Worm (Caenorhabditis elegans) whole organism, L2 larva: ENCODE data around the gene sur-5.

ENCODE experiments used
- C34F6.9 ChIP-seq: fragments of 150-350 bp; optimal IDR thresholded peaks from 2 replicates; lab custom pipeline; 2014; ENCODE audit warnings: missing biosample characterization, missing genetic modification characterization
- F13H6.1 ChIP-seq: sonication (generic microtip); optimal IDR thresholded peaks from 2 replicates; lab custom pipeline; 2016; ENCODE audit warnings: missing genetic modification characterization, missing compliant biosample characterization
- R02D3.7 ChIP-seq: fragments of 150-350 bp; optimal IDR thresholded peaks from 2 replicates; lab custom pipeline; 2014; ENCODE audit warnings: missing biosample characterization, missing genetic modification characterization
- Y55F3AM.14 ChIP-seq: fragments of 200-800 bp; sonication (Bioruptor generic); optimal IDR thresholded peaks from 2 replicates; lab custom pipeline; 2018; ENCODE audit warnings: mild to moderate bottlenecking, missing genetic modification characterization, missing compliant biosample characterization
- ZK546.5 ChIP-seq: sonication (generic microtip); optimal IDR thresholded peaks from 2 replicates; lab custom pipeline; 2017; ENCODE audit warnings: missing biosample characterization, missing genetic modification characterization
- alr-1 ChIP-seq: fragments of 150-350 bp; optimal IDR thresholded peaks from 2 replicates; lab custom pipeline; 2014; ENCODE audit warnings: missing biosample characterization, missing genetic modification characterization
- aly-2 ChIP-seq: fragments of 150-350 bp; optimal IDR thresholded peaks from 2 replicates; lab custom pipeline; 2014; ENCODE audit warnings: missing biosample characterization, missing genetic modification characterization
- ama-1 ChIP-seq: fragments of 150-350 bp; optimal IDR thresholded peaks from 2 replicates; lab custom pipeline; 2018; ENCODE audit warnings: inconsistent platforms
- blmp-1 ChIP-seq: sonication (generic microtip); optimal IDR thresholded peaks from 2 replicates; lab custom pipeline; 2017; ENCODE audit warnings: missing genetic modification characterization, mild to moderate bottlenecking, missing compliant biosample characterization, antibody characterized with exemption, moderate library complexity; ENCODE audit not compliant: insufficient read depth
- ceh-16 ChIP-seq: fragments of 150-350 bp; optimal IDR thresholded peaks from 2 replicates; lab custom pipeline; 2014; ENCODE audit warnings: missing biosample characterization, missing genetic modification characterization
- ceh-82 ChIP-seq: fragments of 150-350 bp; optimal IDR thresholded peaks from 2 replicates; lab custom pipeline; 2014; ENCODE audit warnings: missing biosample characterization, missing genetic modification characterization
- crh-2 ChIP-seq: sonication (generic microtip); optimal IDR thresholded peaks from 2 replicates; lab custom pipeline; 2017; ENCODE audit warnings: missing biosample characterization, missing genetic modification characterization
- dmd-4 ChIP-seq: sonication (generic microtip); optimal IDR thresholded peaks from 2 replicates; lab custom pipeline; 2017; ENCODE audit warnings: missing biosample characterization, missing genetic modification characterization
- egl-27 ChIP-seq: sonication (generic microtip); optimal IDR thresholded peaks from 3 replicates; lab custom pipeline; 2017; ENCODE audit warnings: missing biosample characterization, missing genetic modification reagents, missing genetic modification characterization
- elt-1 ChIP-seq: fragments of 150-350 bp; optimal IDR thresholded peaks from 2 replicates; lab custom pipeline; 2014; ENCODE audit warnings: missing biosample characterization, missing genetic modification characterization
- elt-3 ChIP-seq: sonication (generic microtip); optimal IDR thresholded peaks from 2 replicates; lab custom pipeline; 2017; ENCODE audit warnings: missing biosample characterization, missing genetic modification characterization
- fos-1 ChIP-seq: fragments of 150-350 bp; optimal IDR thresholded peaks from 2 replicates; lab custom pipeline; 2014; ENCODE audit warnings: missing biosample characterization, missing genetic modification characterization
- gmeb-1 ChIP-seq: fragments of 150-350 bp; optimal IDR thresholded peaks from 2 replicates; lab custom pipeline; 2014; ENCODE audit warnings: missing biosample characterization, missing genetic modification characterization
- lin-11 ChIP-seq: fragments of 150-350 bp; sonication (generic microtip); optimal IDR thresholded peaks from 2 replicates; lab custom pipeline; 2014; ENCODE audit warnings: missing biosample characterization, missing genetic modification characterization, inconsistent platforms, mixed read lengths
- lin-13 ChIP-seq: fragments of 150-350 bp; optimal IDR thresholded peaks from 2 replicates; lab custom pipeline; 2014; ENCODE audit warnings: missing biosample characterization, missing genetic modification reagents, missing genetic modification characterization
- lin-39 ChIP-seq: fragments of 150-350 bp; optimal IDR thresholded peaks from 2 replicates; lab custom pipeline; 2014; ENCODE audit warnings: missing biosample characterization, missing genetic modification reagents, missing genetic modification characterization
- lsy-2 ChIP-seq, 2 experiments: fragments of 150-350 bp in 1 of 2; sonication (generic microtip) in 1 of 2; optimal IDR thresholded peaks; 2 replicates each; lab custom pipeline; 2014 to 2017; ENCODE audit warnings: missing biosample characterization in 2 of 2, missing genetic modification characterization in 2 of 2
- mab-5 ChIP-seq: fragments of 150-350 bp; optimal IDR thresholded peaks from 2 replicates; lab custom pipeline; 2014; ENCODE audit warnings: missing biosample characterization, missing genetic modification characterization
- mbf-1 ChIP-seq: sonication (generic microtip); optimal IDR thresholded peaks from 2 replicates; lab custom pipeline; 2017; ENCODE audit warnings: missing biosample characterization, missing genetic modification characterization
- mdl-1 ChIP-seq, 2 experiments: fragments of 150-350 bp in 1 of 2; sonication (generic microtip) in 1 of 2; optimal IDR thresholded peaks; 2 replicates each; lab custom pipeline; 2017; ENCODE audit warnings: missing biosample characterization in 2 of 2, missing genetic modification characterization in 2 of 2
- nhr-10 ChIP-seq: sonication (generic microtip); optimal IDR thresholded peaks from 2 replicates; lab custom pipeline; 2017; ENCODE audit warnings: missing biosample characterization, missing genetic modification characterization
- nhr-11 ChIP-seq: fragments of 150-350 bp; optimal IDR thresholded peaks from 2 replicates; lab custom pipeline; 2014; ENCODE audit warnings: missing biosample characterization, missing genetic modification characterization
- nhr-12 ChIP-seq: fragments of 150-350 bp; optimal IDR thresholded peaks from 2 replicates; lab custom pipeline; 2014; ENCODE audit warnings: missing biosample characterization, missing genetic modification characterization
- nhr-129 ChIP-seq: fragments of 150-350 bp; optimal IDR thresholded peaks from 2 replicates; lab custom pipeline; 2014; ENCODE audit warnings: missing biosample characterization, missing genetic modification characterization
- nhr-21 ChIP-seq: fragments of 150-350 bp; optimal IDR thresholded peaks from 2 replicates; lab custom pipeline; 2014; ENCODE audit warnings: missing biosample characterization, missing genetic modification characterization
- nhr-23 ChIP-seq: fragments of 150-350 bp; optimal IDR thresholded peaks from 2 replicates; lab custom pipeline; 2014; ENCODE audit warnings: missing biosample characterization, missing genetic modification reagents, missing genetic modification characterization
- nhr-237 ChIP-seq: fragments of 150-350 bp; optimal IDR thresholded peaks from 2 replicates; lab custom pipeline; 2014; ENCODE audit warnings: missing biosample characterization, missing genetic modification characterization
- nhr-25 ChIP-seq: fragments of 150-350 bp; sonication (generic microtip); optimal IDR thresholded peaks from 3 replicates; lab custom pipeline; 2014; ENCODE audit warnings: missing biosample characterization, missing genetic modification characterization
- nhr-6 ChIP-seq: fragments of 150-350 bp; optimal IDR thresholded peaks from 2 replicates; lab custom pipeline; 2014; ENCODE audit warnings: missing biosample characterization, missing genetic modification characterization
- nhr-77 ChIP-seq: fragments of 150-350 bp; optimal IDR thresholded peaks from 2 replicates; lab custom pipeline; 2014; ENCODE audit warnings: missing biosample characterization, missing genetic modification characterization
- peb-1 ChIP-seq: fragments of 150-350 bp; optimal IDR thresholded peaks from 2 replicates; lab custom pipeline; 2014; ENCODE audit warnings: missing biosample characterization, missing genetic modification characterization
- sem-4 ChIP-seq: fragments of 150-350 bp; optimal IDR thresholded peaks from 2 replicates; lab custom pipeline; 2014; ENCODE audit warnings: missing biosample characterization, missing genetic modification reagents, missing genetic modification characterization
- skn-1 ChIP-seq: sonication (generic microtip); optimal IDR thresholded peaks from 2 replicates; lab custom pipeline; 2017; ENCODE audit warnings: missing biosample characterization, missing genetic modification characterization
- sma-3 ChIP-seq: sonication (generic microtip); optimal IDR thresholded peaks from 2 replicates; lab custom pipeline; 2016; ENCODE audit warnings: missing genetic modification reagents, missing genetic modification characterization, missing compliant biosample characterization
- sma-9 ChIP-seq, 2 experiments: fragments of 150-350 bp in 1 of 2; sonication (generic microtip) in 1 of 2; optimal IDR thresholded peaks; 2 replicates each; lab custom pipeline; 2014 to 2016; ENCODE audit warnings: missing genetic modification characterization in 2 of 2, mild to moderate bottlenecking in 1 of 2, missing biosample characterization in 1 of 2, missing compliant biosample characterization in 1 of 2, missing genetic modification reagents in 1 of 2, moderate library complexity in 1 of 2
- snpc-4 ChIP-seq: fragments of 150-350 bp; optimal IDR thresholded peaks from 2 replicates; lab custom pipeline; 2014; ENCODE audit warnings: missing biosample characterization, missing genetic modification characterization
- unc-39 ChIP-seq: fragments of 150-350 bp; optimal IDR thresholded peaks from 2 replicates; lab custom pipeline; 2014; ENCODE audit warnings: missing biosample characterization, missing genetic modification characterization
- unc-55 ChIP-seq: fragments of 150-350 bp; sonication (generic microtip); optimal IDR thresholded peaks from 3 replicates; lab custom pipeline; 2014; ENCODE audit warnings: missing biosample characterization, missing genetic modification reagents, missing genetic modification characterization
- zag-1 ChIP-seq: fragments of 150-350 bp; optimal IDR thresholded peaks from 2 replicates; lab custom pipeline; 2014; ENCODE audit warnings: missing biosample characterization, missing genetic modification characterization
- ztf-1 ChIP-seq: fragments of 200-800 bp; sonication (Bioruptor generic); conservative IDR thresholded peaks from 2 replicates; pipeline ENCODE4 v1.3.6; 2022; ENCODE audit warnings: missing genetic modification characterization, missing compliant biosample characterization
- ztf-11 ChIP-seq: sonication (generic microtip); optimal IDR thresholded peaks from 2 replicates; lab custom pipeline; 2017; ENCODE audit warnings: missing biosample characterization, missing genetic modification characterization
- ztf-4 ChIP-seq: fragments of 150-350 bp; optimal IDR thresholded peaks from 2 replicates; lab custom pipeline; 2014; ENCODE audit warnings: missing biosample characterization, missing genetic modification characterization

sur-5 gene

ce11 chrX:7340915-7341559 is 35.7 kb upstream of the sur-5 start, which contains the start of gene C07D8.6 (continued):
- peak in 1 of 2 experiments; percentile 9 for TF ChIP-seq mdl-1 (tag; optimal IDR thresholded peaks at IDR 0.05; lab: Kevin White, UChicago)
- TF ChIP-seq, all 48 proteins: peak for 10

ce11 chrX:7340394-7340793 is 35.0 kb upstream of the sur-5 start:
- peak; percentile 6 for TF ChIP-seq nhr-25 (tag; lab: Kevin White, UChicago)
- peak; percentile 10 for TF ChIP-seq blmp-1 (tag; lab: Kevin White, UChicago)
- peak in 1 of 2 experiments; percentile 5 for TF ChIP-seq lsy-2 (tag; optimal IDR thresholded peaks at IDR 0.05; lab: Kevin White, UChicago)
- TF ChIP-seq lin-11 (tag; lab: Kevin White, UChicago) = peak; percentile 22
- peak; percentile 31 for TF ChIP-seq unc-55 (GFP tag; lab: Kevin White, UChicago)
- TF ChIP-seq nhr-21 (tag; lab: Kevin White, UChicago) = no peak
- TF ChIP-seq nhr-129 = peak; percentile 0
- no peak for TF ChIP-seq dmd-4 (tag; lab: Kevin White, UChicago)

ce11 chrX:7334302-7334724 is 28.9 kb upstream of the sur-5 start, which contains the start of gene epg-7:
Gene epg-7, plus strand, starts transcription at chrX:7334714.
- TF ChIP-seq unc-55 (GFP tag; lab: Kevin White, UChicago) (peak; percentile 97), snpc-4 (tag; lab: Kevin White, UChicago) (peak; percentile 79), nhr-21 (tag; lab: Kevin White, UChicago) (peak; percentile 92), elt-3 (tag; lab: Kevin White, UChicago) (no peak), nhr-129 (peak; percentile 98), skn-1 (tag; lab: Kevin White, UChicago) (peak; percentile 77), sem-4 (tag; lab: Kevin White, UChicago) (peak; percentile 94), nhr-25 (tag; lab: Kevin White, UChicago) (peak; percentile 96), nhr-10 (tag; lab: Kevin White, UChicago) (peak; percentile 71), R02D3.7 (tag; lab: Kevin White, UChicago) (no peak), F13H6.1 (peak; percentile 98), blmp-1 (tag; lab: Kevin White, UChicago) (peak; percentile 58), lsy-2 (tag; optimal IDR thresholded peaks at IDR 0.05; lab: Kevin White, UChicago) (peak; percentile 79 to 93), nhr-77 (peak; percentile 67), ZK546.5 (tag; lab: Kevin White, UChicago) (no peak), nhr-11 (tag; lab: Kevin White, UChicago) (no peak), elt-1 (tag; lab: Kevin White, UChicago) (no peak), ztf-11 (tag; lab: Kevin White, UChicago) (no peak), sma-3 (peak; percentile 94), Y55F3AM.14 (peak; percentile 84), lin-11 (tag; lab: Kevin White, UChicago) (peak; percentile 96), zag-1 (tag; lab: Kevin White, UChicago) (peak; percentile 73), nhr-23 (tag; lab: Kevin White, UChicago) (no peak), fos-1 (peak; percentile 96), ceh-82 (tag; lab: Kevin White, UChicago) (peak; percentile 71), unc-39 (no peak), nhr-237 (tag; lab: Kevin White, UChicago) (no peak), mbf-1 (no peak), ztf-4 (tag; lab: Kevin White, UChicago) (peak; percentile 88), mab-5 (tag; lab: Kevin White, UChicago) (peak; percentile 93), C34F6.9 (tag; lab: Kevin White, UChicago) (peak; percentile 99), peb-1 (tag; lab: Kevin White, UChicago) (no peak), ama-1 (peak; percentile 77), ceh-16 (tag; lab: Kevin White, UChicago) (peak; percentile 76), nhr-6 (tag; lab: Kevin White, UChicago) (peak; percentile 87), gmeb-1 (tag; lab: Kevin White, UChicago) (peak; percentile 83), aly-2 (tag; lab: Kevin White, UChicago) (no peak), lin-39 (tag; lab: Kevin White, UChicago) (peak; percentile 48), alr-1 (tag; lab: Kevin White, UChicago) (no peak), dmd-4 (tag; lab: Kevin White, UChicago) (peak; percentile 43), ztf-1 (GFP tag; lab: Robert Waterston, UW) (no peak), sma-9 (GFP tag; optimal IDR thresholded peaks at IDR 0.05; lab: Kevin White, UChicago) (peak; percentile 96), sma-9 (tag; optimal IDR thresholded peaks at IDR 0.05; lab: Kevin White, UChicago) (no peak), egl-27 (peak; percentile 93), mdl-1 (tag; optimal IDR thresholded peaks at IDR 0.05; lab: Kevin White, UChicago) (peak; percentile 74 to 95), lin-13 (GFP tag; lab: Kevin White, UChicago) (peak; percentile 93), crh-2 (tag; lab: Kevin White, UChicago) (peak; percentile 97), nhr-12 (tag; lab: Kevin White, UChicago) (no peak)
